Fruit fly (Drosophila melanogaster) S2 (cell line): Measurements from ENCODE around the gene PPP4R2r.
A peak's percentile ranks its signal among the peaks of the same experiment; 100 is the strongest.

ENCODE experiments used
- CG8478 ChIP-seq: fragments of >200 bp; optimal IDR thresholded peaks from 2 replicates; lab custom pipeline; 2018
- CTCF ChIP-seq, 2 experiments: fragments of >200 bp; optimal IDR thresholded peaks; 2 replicates each; lab custom pipeline; 2018

Gene PPP4R2r

DNA sequence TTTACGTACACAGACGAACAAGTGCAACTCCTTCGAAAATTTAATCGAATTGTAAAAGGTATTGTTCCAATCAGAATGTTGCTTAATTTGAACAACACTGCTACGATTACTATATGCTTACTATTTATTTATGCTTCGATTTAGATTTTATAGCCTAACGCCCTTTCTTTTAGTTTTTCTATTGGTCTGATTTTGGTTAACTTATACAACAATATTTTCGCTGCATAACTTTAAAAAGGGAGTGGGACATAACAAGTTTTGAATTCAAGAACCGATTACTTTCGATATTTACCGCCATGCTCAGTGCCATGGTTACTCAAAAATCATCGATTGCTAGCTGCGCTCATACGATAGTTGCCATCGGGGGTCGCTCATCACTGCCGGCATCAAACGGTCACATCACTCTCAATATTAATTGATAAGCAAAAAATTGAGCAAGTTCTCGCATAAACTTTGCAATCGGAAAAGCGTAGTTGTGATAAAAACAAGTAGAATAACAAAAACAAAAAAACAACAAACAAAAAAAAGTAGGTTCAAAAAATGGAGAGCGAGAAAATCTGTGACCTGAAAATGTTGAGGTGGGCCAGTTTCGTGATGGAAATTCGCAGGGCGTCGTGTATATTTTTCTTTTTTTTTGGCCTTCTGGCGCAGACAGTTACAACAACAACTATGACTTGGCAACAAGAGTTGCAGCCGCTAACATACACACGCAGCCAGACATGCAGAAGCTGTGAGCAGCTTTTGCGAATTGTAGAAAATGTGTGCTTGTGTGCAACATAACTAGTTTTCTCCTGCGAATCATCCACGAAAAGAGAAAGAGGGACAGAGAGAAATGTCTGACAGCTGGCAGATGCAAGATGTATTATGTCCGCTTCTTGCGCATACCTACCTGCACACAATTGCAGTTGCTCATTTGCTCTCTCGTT is at the start of gene PPP4R2r, which contains the start of gene CG2887:
PPP4R2r (plus strand) TSS at position 396 of the 926 bp plus-strand sequence.
CG2887 (minus strand) TSS at position 51 of the 926 bp plus-strand sequence.
- TF ChIP-seq CTCF (optimal IDR thresholded peaks at IDR 0.05; lab: Kevin White, UChicago) (peak in 1 of 2 experiments; percentile 13), CG8478 (no peak)

DNA sequence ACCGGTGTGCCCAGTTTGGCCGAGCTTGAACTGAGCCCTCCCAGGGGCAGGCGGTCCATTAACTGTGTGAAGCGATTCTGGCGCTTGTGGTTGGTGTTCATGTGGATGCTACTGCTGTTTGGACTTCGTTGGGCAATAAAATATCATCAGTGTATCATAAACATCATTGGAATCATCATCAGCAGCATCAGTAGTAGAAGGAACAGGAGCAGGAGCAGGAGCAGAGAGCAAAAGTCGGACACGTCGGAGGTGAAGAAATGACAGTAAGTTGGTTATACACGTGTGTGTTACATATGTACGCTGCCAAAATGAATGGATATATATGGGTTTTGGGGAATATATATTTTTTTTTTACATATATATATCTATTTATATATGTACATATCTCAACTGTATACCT is 45.9 kb upstream of the PPP4R2r start, which contains the start of gene CG12640:
CG12640 (minus strand) TSS at position 101 of the 400 bp plus-strand sequence.
- TF ChIP-seq CG8478 (no peak), CTCF (optimal IDR thresholded peaks at IDR 0.05; lab: Kevin White, UChicago) (no peak)

DNA sequence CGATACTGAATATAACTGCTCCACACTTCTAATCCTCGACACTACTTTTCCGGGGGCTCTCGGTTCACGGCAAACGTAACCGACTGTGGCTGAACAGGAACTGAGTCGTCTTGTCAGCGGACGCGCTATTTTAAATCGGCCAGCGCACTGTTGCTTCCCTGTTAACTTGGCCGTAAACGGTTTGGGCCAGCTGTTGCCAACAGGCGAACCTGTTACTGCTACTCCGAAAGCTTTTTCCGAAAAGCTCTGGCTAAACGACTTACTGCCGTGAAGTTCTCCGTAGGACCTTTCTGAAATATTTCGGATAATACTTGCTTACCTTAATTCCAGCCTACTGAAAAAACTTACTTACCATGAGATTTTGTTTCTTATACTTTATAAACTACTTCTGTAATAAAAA is 23.8 kb upstream of the PPP4R2r start, which contains the start of gene CG32683:
CG32683 (minus strand) TSS at position 101 of the 400 bp plus-strand sequence.
- TF ChIP-seq CG8478: no peak
- no peak for TF ChIP-seq CTCF (optimal IDR thresholded peaks at IDR 0.05; lab: Kevin White, UChicago)

DNA sequence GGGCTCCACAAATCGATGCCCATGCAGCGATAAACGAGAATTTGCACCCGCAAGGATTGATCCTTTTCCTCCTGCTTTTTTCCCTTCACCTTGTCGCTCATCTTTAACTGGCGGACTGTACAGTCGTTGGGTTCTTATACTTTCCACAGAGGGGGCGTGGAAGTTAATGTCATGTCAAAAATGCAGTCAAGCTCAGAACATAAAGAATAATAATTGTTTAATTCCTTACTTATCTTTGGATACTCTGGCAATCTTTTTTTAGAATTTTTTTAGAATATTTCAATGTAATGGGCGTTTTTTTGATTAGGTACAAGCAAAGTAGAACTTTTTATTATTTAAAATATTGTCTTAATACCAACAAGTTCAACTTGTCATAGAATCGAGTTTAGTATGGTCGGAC is 19.1 kb upstream of the PPP4R2r start, which contains the start of gene Or9a:
Or9a (minus strand) TSS at position 101 of the 400 bp plus-strand sequence.
- TF ChIP-seq CTCF (optimal IDR thresholded peaks at IDR 0.05; lab: Kevin White, UChicago) (no peak), CG8478 (no peak)

DNA sequence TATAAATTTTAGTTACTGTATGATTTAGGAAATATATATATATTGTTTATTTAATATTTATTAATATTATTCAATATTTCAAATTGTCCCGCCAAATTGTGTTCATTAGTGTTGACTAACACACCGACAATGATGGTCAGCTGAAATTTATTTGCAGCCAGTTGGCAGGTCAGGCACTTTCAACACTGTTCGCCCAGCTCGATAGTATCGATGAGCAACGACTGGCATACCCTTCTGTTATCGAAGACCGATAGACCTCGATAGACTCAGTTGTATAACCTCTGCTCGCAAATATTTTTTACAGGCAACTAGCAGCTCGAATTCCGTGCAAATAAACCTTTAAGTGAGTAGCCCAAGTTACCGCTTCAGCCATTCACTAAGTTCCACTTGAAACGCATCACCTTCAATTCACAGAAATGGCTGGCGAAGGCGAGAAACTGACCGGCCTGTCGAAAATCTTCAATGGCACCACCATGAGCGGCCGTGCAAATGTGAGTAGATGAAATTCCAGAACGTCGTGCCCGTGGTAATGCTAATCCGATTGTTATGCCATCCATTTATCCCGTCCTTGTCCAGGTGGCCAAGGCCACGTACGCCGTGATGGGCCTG is 18.0 kb upstream of the PPP4R2r start, which contains the start of gene Neb-cGP:
Neb-cGP (plus strand) TSS at position 231 of the 609 bp plus-strand sequence.
- no peak for TF ChIP-seq CG8478

DNA sequence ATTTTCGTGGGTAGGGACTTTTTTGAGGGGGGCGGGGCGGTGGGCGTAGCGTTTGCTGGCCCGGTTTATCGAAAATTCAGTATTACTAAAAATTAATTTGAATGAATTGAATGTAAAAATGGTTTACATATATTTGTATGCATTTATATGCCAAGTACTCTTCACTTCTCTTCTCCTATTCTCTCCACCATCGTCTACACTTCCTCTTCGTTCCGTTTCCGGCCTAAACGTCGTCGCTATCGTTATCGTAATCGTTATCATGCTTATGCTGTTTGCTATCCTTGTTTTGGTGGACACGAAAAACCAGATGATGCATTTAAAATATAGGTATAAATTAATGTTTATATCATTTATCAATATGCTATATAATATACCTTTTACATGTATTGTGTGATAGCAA is 16.7 kb upstream of the PPP4R2r start:
- no peak for TF ChIP-seq CTCF (optimal IDR thresholded peaks at IDR 0.05; lab: Kevin White, UChicago)
- TF ChIP-seq CG8478: no peak

DNA sequence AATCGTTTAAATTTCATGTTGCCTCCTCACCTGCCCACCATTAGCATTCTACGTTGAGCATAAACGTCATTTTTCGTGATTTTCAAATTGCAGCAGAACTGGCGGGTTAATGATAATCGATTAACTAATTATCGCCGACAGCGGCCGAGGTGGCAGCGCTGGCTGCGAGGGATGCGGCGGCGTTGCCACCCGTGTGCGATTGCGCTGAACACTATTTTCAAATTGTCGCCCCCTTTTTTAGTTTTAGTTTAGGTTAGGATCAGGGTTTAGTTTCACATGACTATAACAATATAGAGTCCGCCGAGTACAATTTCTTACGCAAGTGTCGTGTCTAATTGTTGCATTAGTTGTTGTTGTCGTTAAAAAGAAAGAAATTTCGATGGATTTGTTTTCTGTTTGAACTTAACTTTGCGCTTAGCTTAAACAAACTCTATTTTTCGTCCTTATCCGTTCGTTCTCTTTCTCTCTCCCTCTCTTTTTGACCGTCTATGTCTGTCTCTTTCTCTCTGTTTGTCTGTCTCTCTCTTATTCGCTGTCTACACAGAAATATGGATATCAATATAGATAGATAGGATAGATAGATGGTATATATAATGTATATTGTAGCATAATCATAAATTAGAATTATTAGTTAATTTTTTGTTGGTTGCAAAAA is 15.5 kb upstream of the PPP4R2r start:
- TF ChIP-seq CG8478: peak; percentile 18
- peak in 1 of 2 experiments; percentile 20 for TF ChIP-seq CTCF (optimal IDR thresholded peaks at IDR 0.05; lab: Kevin White, UChicago)

DNA sequence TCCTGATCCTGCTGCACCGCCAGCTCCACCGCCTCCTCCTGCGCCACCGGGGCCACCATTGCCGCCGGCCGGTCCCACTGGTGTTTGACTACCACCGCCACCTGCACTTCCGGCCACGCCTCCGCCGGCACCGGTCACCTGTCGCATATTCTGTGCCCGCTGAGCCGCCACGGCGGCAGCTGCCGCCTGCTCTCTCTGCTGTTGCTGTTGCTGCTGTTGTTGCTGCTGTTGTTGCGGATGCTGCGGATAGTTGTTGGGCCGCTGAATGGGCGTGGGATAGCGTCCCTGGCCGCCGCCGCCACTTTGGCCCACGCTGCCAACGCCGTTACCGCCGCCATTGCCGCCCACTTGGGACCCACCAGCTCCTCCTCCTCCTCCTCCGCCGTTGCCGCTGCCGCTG is 14.1 kb upstream of the PPP4R2r start:
- TF ChIP-seq CTCF (optimal IDR thresholded peaks at IDR 0.05; lab: Kevin White, UChicago) (no peak), CG8478 (no peak)

DNA sequence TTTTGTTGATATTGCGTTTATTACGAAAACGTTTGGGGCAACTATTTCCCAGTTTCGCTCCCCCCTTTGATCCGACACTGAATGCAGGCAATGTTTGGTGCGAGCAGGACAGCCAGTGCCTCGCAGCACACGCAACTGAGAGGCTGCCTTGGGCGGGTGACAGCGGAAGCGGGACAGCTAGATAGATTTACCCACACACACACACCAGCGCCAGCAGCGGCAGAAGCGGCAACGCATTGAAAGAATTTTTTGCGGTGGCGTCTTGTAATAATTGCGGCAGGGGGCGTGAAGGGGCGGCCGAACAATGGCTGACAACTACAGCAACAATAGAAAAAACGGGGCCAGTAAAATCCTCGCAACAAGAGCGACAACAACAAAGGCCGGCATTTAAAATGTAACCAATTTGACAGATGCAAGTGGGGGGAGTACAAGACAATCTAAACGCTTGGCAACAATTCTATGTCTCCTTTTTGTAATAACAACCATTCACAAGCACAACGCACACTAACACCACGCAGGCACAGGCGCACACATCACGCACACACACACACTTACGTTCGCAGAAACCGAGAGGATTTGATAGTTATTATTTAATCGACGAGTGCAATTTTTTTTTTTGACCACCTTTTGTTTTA is 5.9 kb upstream of the PPP4R2r start:
- TF ChIP-seq CTCF (optimal IDR thresholded peaks at IDR 0.05; lab: Kevin White, UChicago) (peak; percentile 38 to 41), CG8478 (peak; percentile 70)

DNA sequence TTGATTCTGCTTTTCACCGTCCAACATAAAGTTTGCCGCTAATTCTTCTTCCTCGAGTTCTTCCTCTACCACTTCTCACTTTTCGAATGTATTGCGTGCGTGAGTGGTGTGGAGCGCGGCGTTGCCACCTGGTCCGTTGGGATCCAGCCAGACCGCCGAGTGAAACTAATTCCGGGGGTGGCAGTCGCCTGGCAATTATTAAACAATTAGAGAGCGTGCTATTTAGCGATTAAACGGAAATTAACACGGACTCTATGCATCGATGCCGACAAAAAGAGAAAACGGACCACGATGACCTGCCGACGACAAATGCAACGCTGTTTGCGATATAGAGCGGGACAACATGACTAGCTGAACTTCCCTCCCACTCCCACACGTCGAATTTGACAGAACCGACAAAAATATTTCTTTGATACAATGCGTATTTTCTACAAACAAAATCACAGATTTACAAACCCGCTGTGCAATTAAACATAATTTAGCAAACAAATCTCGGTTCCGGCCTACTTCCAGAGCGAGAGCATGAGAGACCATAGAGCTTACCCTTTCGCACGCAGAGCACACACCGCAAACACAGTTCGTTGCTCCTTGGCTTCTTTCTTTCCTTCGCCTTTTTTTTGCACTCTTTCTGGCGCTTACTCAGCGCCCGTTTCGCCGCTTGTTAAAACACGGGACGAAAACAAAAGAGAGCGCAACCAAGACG is 5.0 kb upstream of the PPP4R2r start, which contains the start of gene CG2889:
CG2889 (plus strand) TSS at position 429 of the 703 bp plus-strand sequence.
- TF ChIP-seq CG8478: no peak
- TF ChIP-seq CTCF (optimal IDR thresholded peaks at IDR 0.05; lab: Kevin White, UChicago): peak in 1 of 2 experiments; percentile 14

DNA sequence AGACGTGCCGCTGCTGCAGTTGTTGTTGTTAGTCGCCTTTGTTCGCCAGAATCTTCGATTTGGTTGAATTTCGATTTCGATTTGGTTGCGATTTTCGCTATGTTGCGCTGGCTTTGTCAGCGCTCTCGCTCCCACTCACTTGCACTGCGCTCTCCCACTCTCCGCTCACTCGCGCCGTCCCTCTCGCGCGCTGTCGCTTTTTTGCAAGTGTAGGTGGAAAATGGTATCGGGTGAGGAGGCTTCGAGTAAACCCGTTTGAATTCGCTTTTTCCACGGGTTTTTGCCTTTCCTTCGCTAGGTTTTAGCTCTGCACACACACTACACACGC is 4.5 kb upstream of the PPP4R2r start:
- TF ChIP-seq CG8478 (no peak), CTCF (optimal IDR thresholded peaks at IDR 0.05; lab: Kevin White, UChicago) (no peak)

DNA sequence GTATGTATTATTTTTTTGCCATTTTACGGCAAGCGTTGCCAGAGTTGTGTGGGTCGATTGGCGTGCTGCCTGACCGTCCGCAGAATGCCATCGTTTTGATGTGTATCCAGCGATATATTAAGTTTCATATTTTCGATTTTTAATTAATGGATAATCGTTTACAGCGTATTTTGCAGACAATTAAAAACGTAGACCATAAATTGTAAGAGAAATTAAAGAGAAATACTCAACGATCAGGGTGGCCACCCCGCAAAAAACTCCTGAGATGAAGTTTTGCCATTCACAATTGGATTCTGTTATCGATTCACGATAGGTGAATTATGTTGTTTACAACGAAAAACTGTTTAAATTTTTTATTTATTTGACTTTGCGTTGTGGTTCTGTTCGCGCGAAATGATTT is 4.0 kb upstream of the PPP4R2r start, which contains the start of gene nocte:
nocte (minus strand) TSS at position 51 of the 400 bp plus-strand sequence.
- TF ChIP-seq CG8478 (no peak), CTCF (optimal IDR thresholded peaks at IDR 0.05; lab: Kevin White, UChicago) (no peak)

DNA sequence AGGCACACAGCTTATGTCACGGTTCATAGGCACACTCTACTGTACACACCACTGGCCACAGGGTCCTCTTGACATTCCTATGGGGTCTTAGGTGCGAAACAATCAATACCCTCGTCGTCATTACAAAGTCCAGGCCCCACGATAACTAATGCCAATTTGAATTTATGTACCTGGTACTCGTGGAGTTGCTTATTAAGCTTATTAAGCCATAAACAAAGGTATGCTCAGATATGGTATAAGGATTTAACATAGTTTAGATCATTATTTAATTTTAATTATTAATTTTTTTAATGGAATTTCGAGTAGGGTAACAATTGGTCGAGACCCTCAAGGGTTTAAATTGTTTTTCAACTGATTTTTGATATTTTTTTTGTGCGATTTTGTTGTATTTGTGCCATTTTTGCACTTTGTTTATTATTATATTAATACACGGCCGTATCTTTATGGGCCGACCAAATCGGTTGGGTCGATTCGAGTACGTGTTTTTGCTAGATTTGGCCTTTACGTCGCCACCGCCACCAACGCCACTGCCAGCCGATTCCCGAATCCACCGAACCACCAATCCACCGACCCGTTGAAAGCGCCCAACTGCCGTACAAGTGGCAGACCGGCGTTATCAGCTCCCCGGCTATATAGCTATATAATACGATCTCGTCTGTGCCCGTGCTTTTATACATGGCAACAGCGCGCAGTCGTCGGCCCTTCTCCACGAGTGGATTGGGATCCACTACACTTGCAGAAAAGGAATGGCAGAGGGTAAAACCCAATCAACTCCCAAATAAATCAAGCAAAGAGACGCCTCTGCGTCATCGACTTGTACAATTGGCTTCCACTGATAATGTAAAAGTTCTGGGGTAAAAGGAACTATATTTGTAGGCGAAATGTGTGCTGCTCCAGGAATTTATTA is 5.8 kb downstream of the PPP4R2r start:
- TF ChIP-seq CTCF (optimal IDR thresholded peaks at IDR 0.05; lab: Kevin White, UChicago): no peak
- no peak for TF ChIP-seq CG8478
